Worm (Caenorhabditis elegans) whole organism, midembryonic: Measurements from ENCODE around the gene ssq-1.

ENCODE experiments used
- T22C8.4 ChIP-seq: fragments of 200-800 bp; sonication (Bioruptor generic); IDR thresholded peaks from 2 replicates; pipeline ENCODE4 v1.3.6; 2022; ENCODE audit warnings: missing genetic modification characterization, missing compliant biosample characterization
- cog-1 ChIP-seq: sonication (generic microtip); optimal IDR thresholded peaks from 2 replicates; lab custom pipeline; 2016; ENCODE audit warnings: missing genetic modification characterization, missing compliant biosample characterization
- flt-1 ChIP-seq: fragments of 200-800 bp; sonication (Bioruptor generic); IDR thresholded peaks from 2 replicates; pipeline ENCODE4 v1.3.6; 2022; ENCODE audit warnings: missing genetic modification characterization, missing compliant biosample characterization
- klf-2 ChIP-seq: fragments of 200-800 bp; sonication (Bioruptor generic); conservative IDR thresholded peaks from 2 replicates; pipeline ENCODE4 v1.3.6; 2022; ENCODE audit warnings: missing genetic modification reagents, missing genetic modification characterization, missing compliant biosample characterization
- med-1 ChIP-seq: sonication (generic microtip); optimal IDR thresholded peaks from 2 replicates; lab custom pipeline; 2017; ENCODE audit warnings: missing genetic modification characterization, mild to moderate bottlenecking, missing compliant biosample characterization, antibody characterized with exemption, missing genetic modification reagents; ENCODE audit not compliant: insufficient read depth
- ref-1 ChIP-seq: fragments of 200-800 bp; sonication (Bioruptor generic); conservative IDR thresholded peaks from 2 replicates; pipeline ENCODE4 v1.3.6; 2022; ENCODE audit warnings: missing genetic modification reagents, missing genetic modification characterization, missing compliant biosample characterization
- tab-1 ChIP-seq: fragments of 200-800 bp; sonication (Bioruptor generic); IDR thresholded peaks from 2 replicates; pipeline ENCODE4 v1.3.6; 2022; ENCODE audit warnings: missing genetic modification characterization, missing compliant biosample characterization
- ztf-23 ChIP-seq: fragments of 200-800 bp; sonication (Bioruptor generic); IDR thresholded peaks from 2 replicates; pipeline ENCODE4 v1.3.6; 2022; ENCODE audit warnings: missing genetic modification reagents, missing genetic modification characterization, missing compliant biosample characterization

ce11 chrIV:9895088-9895487, 42.7 kb downstream of the ssq-1 start, which contains the start of gene ssp-32:
- TF ChIP-seq flt-1 (GFP tag; lab: Robert Waterston, UW), result no peak
- TF ChIP-seq T22C8.4 (GFP tag; lab: Robert Waterston, UW), result no peak
- TF ChIP-seq ztf-23 (GFP tag; lab: Robert Waterston, UW), result no peak
- no peak for TF ChIP-seq tab-1 (GFP tag; lab: Robert Waterston, UW)
- no peak for TF ChIP-seq klf-2
- no peak for TF ChIP-seq ref-1
- no peak for TF ChIP-seq med-1 (GFP tag; lab: Kevin White, UChicago)
- TF ChIP-seq cog-1 (tag; lab: Kevin White, UChicago), result no peak
